Fruit fly (Drosophila melanogaster) whole organism, embryonic: ENCODE results near the gene APP-BP1.

Experiments used
- Atf6 ChIP-seq: fragments of 200-800 bp; sonication (Bioruptor generic); IDR thresholded peaks from 2 replicates; pipeline ENCODE4 v1.3.6; 2022; ENCODE audit warnings: missing biosample characterization, missing genetic modification characterization
- B-H2 ChIP-seq: fragments of 200-800 bp; sonication (Bioruptor generic); optimal IDR thresholded peaks from 2 replicates; lab custom pipeline; 2018; ENCODE audit warnings: missing biosample characterization, mild to moderate bottlenecking, missing genetic modification characterization
- CG10267 ChIP-seq: fragments of 200-800 bp; sonication (Bioruptor generic); optimal IDR thresholded peaks from 2 replicates; lab custom pipeline; 2018; ENCODE audit warnings: missing biosample characterization, mild to moderate bottlenecking, missing genetic modification characterization, moderate library complexity
- CG12299 ChIP-seq: fragments of 200-800 bp; sonication (Bioruptor generic); optimal IDR thresholded peaks from 2 replicates; lab custom pipeline; 2018; ENCODE audit warnings: missing biosample characterization, mild to moderate bottlenecking, missing genetic modification characterization
- CG12659 ChIP-seq: fragments of 200-800 bp; sonication (Bioruptor generic); optimal IDR thresholded peaks from 3 replicates; lab custom pipeline; 2017; ENCODE audit warnings: mild to moderate bottlenecking, missing biosample characterization, missing genetic modification reagents, missing genetic modification characterization
- CG12942 ChIP-seq: fragments of 200-800 bp; sonication (Bioruptor generic); optimal IDR thresholded peaks from 3 replicates; lab custom pipeline; 2016; ENCODE audit warnings: missing biosample characterization, missing genetic modification characterization
- CG13296 ChIP-seq: fragments of 200-800 bp; sonication (Bioruptor generic); optimal IDR thresholded peaks from 3 replicates; lab custom pipeline; 2018; ENCODE audit warnings: missing biosample characterization, mild to moderate bottlenecking, missing genetic modification characterization
- CG13775 ChIP-seq: fragments of 200-800 bp; sonication (Bioruptor generic); optimal IDR thresholded peaks from 3 replicates; lab custom pipeline; 2017; ENCODE audit warnings: missing biosample characterization, mild to moderate bottlenecking, missing genetic modification characterization
- CG17385 ChIP-seq: fragments of 200-800 bp; sonication (Bioruptor generic); optimal IDR thresholded peaks from 3 replicates; lab custom pipeline; 2018; ENCODE audit warnings: missing biosample characterization, mild to moderate bottlenecking, missing genetic modification characterization
- CG17612 ChIP-seq: fragments of 200-800 bp; sonication (Bioruptor generic); IDR thresholded peaks from 2 replicates; pipeline ENCODE4 v1.3.6; 2022; ENCODE audit warnings: missing biosample characterization, missing genetic modification characterization
- CG2116 ChIP-seq: fragments of 200-800 bp; sonication (Bioruptor generic); optimal IDR thresholded peaks from 3 replicates; lab custom pipeline; 2018; ENCODE audit warnings: missing biosample characterization, mild to moderate bottlenecking, missing genetic modification characterization
- CG2120 ChIP-seq: fragments of 200-800 bp; sonication (Bioruptor generic); optimal IDR thresholded peaks from 3 replicates; lab custom pipeline; 2016; ENCODE audit warnings: missing biosample characterization, missing genetic modification characterization
- CG30020 ChIP-seq: fragments of 200-800 bp; optimal IDR thresholded peaks from 2 replicates; lab custom pipeline; 2019; ENCODE audit warnings: missing biosample characterization, mild to moderate bottlenecking, missing genetic modification characterization, moderate library complexity
- CG31441 ChIP-seq: fragments of 200-800 bp; sonication (Bioruptor generic); IDR thresholded peaks from 2 replicates; pipeline ENCODE4 v1.3.6; 2022; ENCODE audit warnings: missing biosample characterization, missing genetic modification characterization
- CG32772 ChIP-seq: fragments of 200-800 bp; sonication (Bioruptor generic); IDR thresholded peaks from 2 replicates; pipeline ENCODE4 v1.3.6; 2022; ENCODE audit warnings: missing biosample characterization, missing genetic modification characterization
- CG3281 ChIP-seq: fragments of 200-800 bp; sonication (Bioruptor generic); optimal IDR thresholded peaks from 3 replicates; lab custom pipeline; 2017; ENCODE audit warnings: missing biosample characterization, mild to moderate bottlenecking, missing genetic modification characterization
- CG34376 ChIP-seq: fragments of 200-800 bp; sonication (Bioruptor generic); optimal IDR thresholded peaks from 2 replicates; lab custom pipeline; 2018; ENCODE audit warnings: missing biosample characterization, mild to moderate bottlenecking, missing genetic modification characterization
- CG5953 ChIP-seq: fragments of 200-800 bp; sonication (Bioruptor generic); IDR thresholded peaks from 2 replicates; pipeline ENCODE4 v1.3.6; 2022; ENCODE audit warnings: missing biosample characterization, missing genetic modification characterization
- CG8944 ChIP-seq: fragments of 200-800 bp; sonication (Bioruptor generic); optimal IDR thresholded peaks from 3 replicates; lab custom pipeline; 2016; ENCODE audit warnings: missing biosample characterization, missing genetic modification characterization
- CG9215 ChIP-seq: fragments of 200-800 bp; sonication (Bioruptor generic); IDR thresholded peaks from 2 replicates; pipeline ENCODE4 v1.3.6; 2022; ENCODE audit warnings: missing biosample characterization, missing genetic modification characterization
- CTCF ChIP-seq: fragments of 200-800 bp; sonication (Bioruptor generic); optimal IDR thresholded peaks from 2 replicates; lab custom pipeline; 2017; ENCODE audit warnings: missing biosample characterization, mild to moderate bottlenecking, missing genetic modification characterization, moderate library complexity
- ERR ChIP-seq: fragments of 200-800 bp; sonication (Bioruptor generic); optimal IDR thresholded peaks from 2 replicates; lab custom pipeline; 2016; ENCODE audit warnings: missing biosample characterization, missing genetic modification characterization
- Elba2 ChIP-seq: fragments of 200-800 bp; sonication (Bioruptor generic); optimal IDR thresholded peaks from 3 replicates; lab custom pipeline; 2016; ENCODE audit warnings: missing biosample characterization, missing genetic modification characterization
- Fer1 ChIP-seq: fragments of 200-800 bp; sonication (Bioruptor generic); optimal IDR thresholded peaks from 2 replicates; lab custom pipeline; 2017; ENCODE audit warnings: missing biosample characterization, mild to moderate bottlenecking, missing genetic modification characterization
- Fer3 ChIP-seq: fragments of 200-800 bp; sonication (Bioruptor generic); optimal IDR thresholded peaks from 2 replicates; lab custom pipeline; 2018; ENCODE audit warnings: missing biosample characterization, mild to moderate bottlenecking, missing genetic modification characterization, moderate library complexity
- H15 ChIP-seq: fragments of 200-800 bp; sonication (Bioruptor generic); IDR thresholded peaks from 3 replicates; pipeline ENCODE4 v1.3.6; 2022; ENCODE audit warnings: missing biosample characterization, missing genetic modification characterization
- HLHmδ ChIP-seq: fragments of 200-800 bp; sonication (Bioruptor generic); optimal IDR thresholded peaks from 2 replicates; lab custom pipeline; 2018; ENCODE audit warnings: missing biosample characterization, mild to moderate bottlenecking, missing genetic modification characterization, moderate library complexity
- Lpt ChIP-seq: fragments of >200 bp; optimal IDR thresholded peaks from 2 replicates; lab custom pipeline; 2018; ENCODE audit warnings: missing biosample characterization, missing genetic modification characterization
- Nf-YA ChIP-seq: fragments of 200-800 bp; sonication (Bioruptor generic); IDR thresholded peaks from 2 replicates; pipeline ENCODE4 v1.3.6; 2022; ENCODE audit warnings: missing biosample characterization, missing genetic modification characterization
- Nf-YC ChIP-seq: fragments of 200-800 bp; optimal IDR thresholded peaks from 3 replicates; lab custom pipeline; 2019; ENCODE audit warnings: missing biosample characterization, mild to moderate bottlenecking, missing genetic modification characterization, moderate library complexity
- Opbp ChIP-seq: fragments of 200-800 bp; sonication (Bioruptor generic); IDR thresholded peaks from 3 replicates; pipeline ENCODE4 v1.3.6; 2022; ENCODE audit warnings: missing biosample characterization, missing genetic modification characterization; ENCODE audit not compliant: partially characterized antibody
- Side ChIP-seq: fragments of 200-800 bp; sonication (Bioruptor generic); optimal IDR thresholded peaks from 2 replicates; lab custom pipeline; 2016; ENCODE audit warnings: missing biosample characterization, missing genetic modification characterization
- Xbp1 ChIP-seq: fragments of 200-800 bp; sonication (Bioruptor generic); optimal IDR thresholded peaks from 3 replicates; lab custom pipeline; 2016; ENCODE audit warnings: missing biosample characterization, mild to moderate bottlenecking, missing genetic modification characterization
- ab ChIP-seq: fragments of 200-800 bp; sonication (Bioruptor generic); optimal IDR thresholded peaks from 2 replicates; lab custom pipeline; 2016; ENCODE audit warnings: missing biosample characterization, missing genetic modification characterization
- ara ChIP-seq: fragments of 200-800 bp; sonication (Bioruptor generic); IDR thresholded peaks from 2 replicates; pipeline ENCODE4 v1.3.6; 2022; ENCODE audit warnings: missing biosample characterization, missing genetic modification characterization
- ash1 ChIP-seq: fragments of 200-800 bp; sonication (Bioruptor generic); optimal IDR thresholded peaks from 2 replicates; lab custom pipeline; 2018; ENCODE audit warnings: missing biosample characterization, mild to moderate bottlenecking, missing genetic modification characterization
- bab2 ChIP-seq: fragments of 200-800 bp; sonication (Bioruptor generic); optimal IDR thresholded peaks from 2 replicates; lab custom pipeline; 2016; ENCODE audit warnings: missing biosample characterization, missing genetic modification characterization
- bbx ChIP-seq: fragments of 200-800 bp; sonication (Bioruptor generic); IDR thresholded peaks from 2 replicates; pipeline ENCODE4 v1.3.6; 2022; ENCODE audit warnings: missing biosample characterization, missing genetic modification characterization; ENCODE audit not compliant: partially characterized antibody
- dpn ChIP-seq, 2 experiments: fragments of 200-800 bp; sonication (Bioruptor generic); optimal IDR thresholded peaks; 3 replicates each; lab custom pipeline; 2016; ENCODE audit warnings: missing biosample characterization in 2 of 2, missing genetic modification characterization in 2 of 2
- fru ChIP-seq: fragments of >200 bp; optimal IDR thresholded peaks from 2 replicates; lab custom pipeline; 2017
- gcm2 ChIP-seq: fragments of 200-800 bp; sonication (Bioruptor generic); optimal IDR thresholded peaks from 2 replicates; lab custom pipeline; 2016; ENCODE audit warnings: missing biosample characterization, missing genetic modification characterization
- klu ChIP-seq: fragments of 200-800 bp; sonication (Bioruptor generic); IDR thresholded peaks from 2 replicates; pipeline ENCODE4 v1.3.6; 2022; ENCODE audit warnings: missing biosample characterization, missing genetic modification characterization
- lab ChIP-seq: fragments of 200-800 bp; sonication (Bioruptor generic); optimal IDR thresholded peaks from 3 replicates; lab custom pipeline; 2017; ENCODE audit warnings: missing biosample characterization, missing genetic modification characterization, mild to moderate bottlenecking, moderate library complexity, missing genetic modification reagents
- peb ChIP-seq: fragments of 200-800 bp; sonication (Bioruptor generic); IDR thresholded peaks from 2 replicates; pipeline ENCODE4 v1.3.6; 2022; ENCODE audit warnings: missing biosample characterization, missing genetic modification characterization
- repo ChIP-seq: fragments of 200-800 bp; sonication (Bioruptor generic); optimal IDR thresholded peaks from 2 replicates; lab custom pipeline; 2016; ENCODE audit warnings: missing biosample characterization, missing genetic modification characterization
- rib ChIP-seq: fragments of 200-800 bp; sonication (Bioruptor generic); IDR thresholded peaks from 2 replicates; pipeline ENCODE4 v1.3.6; 2022; ENCODE audit warnings: missing biosample characterization, missing genetic modification characterization
- scrt ChIP-seq: fragments of 200-800 bp; sonication (Bioruptor generic); optimal IDR thresholded peaks from 2 replicates; lab custom pipeline; 2018; ENCODE audit warnings: missing biosample characterization, mild to moderate bottlenecking, missing genetic modification characterization, moderate library complexity
- seq ChIP-seq: fragments of 200-800 bp; sonication (Bioruptor generic); IDR thresholded peaks from 2 replicates; pipeline ENCODE4 v1.3.6; 2022; ENCODE audit warnings: missing biosample characterization, missing genetic modification characterization
- sim ChIP-seq: fragments of 200-800 bp; sonication (Bioruptor generic); IDR thresholded peaks from 2 replicates; pipeline ENCODE4 v1.3.6; 2022; ENCODE audit warnings: missing biosample characterization, missing genetic modification characterization
- stwl ChIP-seq: fragments of 200-800 bp; sonication (Bioruptor generic); optimal IDR thresholded peaks from 3 replicates; lab custom pipeline; 2018; ENCODE audit warnings: missing biosample characterization, mild to moderate bottlenecking, missing genetic modification characterization, moderate library complexity
- yki ChIP-seq: fragments of >200 bp; optimal IDR thresholded peaks from 3 replicates; lab custom pipeline; 2018
- zfh2 ChIP-seq: fragments of 200-800 bp; sonication (Bioruptor generic); optimal IDR thresholded peaks from 2 replicates; lab custom pipeline; 2016; ENCODE audit warnings: missing biosample characterization, missing genetic modification characterization

The APP-BP1 gene

dm6 chr3L:11089805-11090440 is 8.3 kb upstream of the APP-BP1 start (continued):
- peak; percentile 81 for TF ChIP-seq CG2116 (GFP tag; lab: Kevin White, UChicago)
- peak; percentile 31 for TF ChIP-seq scrt
- TF ChIP-seq CG10267 (tag; lab: Kevin White, UChicago) = peak; percentile 88
- TF ChIP-seq dpn (GFP tag; optimal IDR thresholded peaks at IDR 0.05; lab: Kevin White, UChicago) = peak; percentile 73 to 88
- peak; percentile 72 for TF ChIP-seq CG8944 (GFP tag; lab: Kevin White, UChicago)
- TF ChIP-seq CG17612 (GFP tag; lab: Robert Waterston, UW) = peak; percentile 31; the same call in 1 of the 2 replicates
- no peak for TF ChIP-seq ERR (GFP tag; lab: Kevin White, UChicago)
- peak; percentile 92 for TF ChIP-seq Xbp1 (GFP tag; lab: Kevin White, UChicago)
- peak; percentile 92 for TF ChIP-seq CG13775
- peak; percentile 89 for TF ChIP-seq CG5953
- TF ChIP-seq CG12942 (GFP tag; lab: Kevin White, UChicago) = peak; percentile 47
- TF ChIP-seq Opbp (GFP tag; lab: Robert Waterston, UW) = no peak
- TF ChIP-seq CG31441 (GFP tag; lab: Robert Waterston, UW) = peak; percentile 97
- peak; percentile 72 for TF ChIP-seq CG30020
- peak; percentile 84 for TF ChIP-seq Nf-YC (tag; lab: Kevin White, UChicago)
- TF ChIP-seq ab = peak; percentile 51
- TF ChIP-seq sim (GFP tag; lab: Robert Waterston, UW) = peak; percentile 71
- TF ChIP-seq CG17385 (GFP tag; lab: Kevin White, UChicago) = peak; percentile 91
- TF ChIP-seq Nf-YA = peak; percentile 82
- TF ChIP-seq CTCF = peak; percentile 63
- peak; percentile 78 for TF ChIP-seq repo (GFP tag; lab: Kevin White, UChicago)
- TF ChIP-seq yki (lab: Kevin White, UChicago) = no peak
- TF ChIP-seq ash1 (GFP tag; lab: Kevin White, UChicago) = peak; percentile 61
- TF ChIP-seq B-H2 (GFP tag; lab: Kevin White, UChicago) = no peak
- peak; percentile 91 for TF ChIP-seq Fer1 (GFP tag; lab: Kevin White, UChicago)
- TF ChIP-seq lab = peak; percentile 89
- TF ChIP-seq CG2120 (GFP tag; lab: Kevin White, UChicago) = peak; percentile 76
- peak; percentile 87 for TF ChIP-seq ara (GFP tag; lab: Robert Waterston, UW)
- no peak for TF ChIP-seq fru (lab: Kevin White, UChicago)
- TF ChIP-seq CG32772 (GFP tag; lab: Robert Waterston, UW) = peak; percentile 59
- TF ChIP-seq Side (GFP tag; lab: Kevin White, UChicago) = peak; percentile 77
- peak; percentile 91 for TF ChIP-seq gcm2 (GFP tag; lab: Kevin White, UChicago)
- TF ChIP-seq CG13296 (GFP tag; lab: Kevin White, UChicago) = peak; percentile 90
- TF ChIP-seq stwl (tag; lab: Kevin White, UChicago) = peak; percentile 18
- peak; percentile 83; the same call in 1 of the 2 replicates for TF ChIP-seq Atf6 (GFP tag; lab: Robert Waterston, UW)
- peak; percentile 85 for TF ChIP-seq seq (GFP tag; lab: Robert Waterston, UW)
- TF ChIP-seq bbx (GFP tag; lab: Robert Waterston, UW) = no peak
- 0 out of 2 replicates have a peak, but pooled peaks have one; percentile 32 for TF ChIP-seq CG9215 (GFP tag; lab: Robert Waterston, UW)
- TF ChIP-seq HLHmδ = peak; percentile 65
- peak; percentile 49 for TF ChIP-seq H15 (GFP tag; lab: Robert Waterston, UW)
- TF ChIP-seq bab2 = peak; percentile 82
- no peak for TF ChIP-seq rib (GFP tag; lab: Robert Waterston, UW)
- peak; percentile 70 for TF ChIP-seq CG34376
- peak; percentile 79 for TF ChIP-seq CG3281 (GFP tag; lab: Kevin White, UChicago)
- TF ChIP-seq Lpt (GFP tag; lab: Kevin White, UChicago) = no peak
- peak; percentile 52 for TF ChIP-seq Fer3 (tag; lab: Kevin White, UChicago)
- TF ChIP-seq CG12659 (GFP tag; lab: Kevin White, UChicago) = peak; percentile 96
- peak; percentile 46 for TF ChIP-seq zfh2 (GFP tag; lab: Kevin White, UChicago)
- peak; percentile 80 for TF ChIP-seq CG12299 (tag; lab: Kevin White, UChicago)
- peak; percentile 39; the same call in 1 of the 2 replicates for TF ChIP-seq peb (GFP tag; lab: Robert Waterston, UW)
- TF ChIP-seq Elba2 (GFP tag; lab: Kevin White, UChicago) = peak; percentile 65
- TF ChIP-seq klu (GFP tag; lab: Robert Waterston, UW) = peak; percentile 73; the same call in 1 of the 2 replicates
